Fruit fly (Drosophila melanogaster): ENCODE measurements around the gene CG10958.

Gene CG10958

dm6 chrX:8100026-8100825 lies 31.9 kb upstream of the CG10958 start (continued):
- TF ChIP-seq CG3847 (GFP tag; IDR thresholded peaks at IDR 0.05) (peak; percentile 81), CrebB (tag; optimal IDR thresholded peaks at IDR 0.05) (peak; percentile 74), Hmx (GFP tag; optimal IDR thresholded peaks at IDR 0.05) (no peak), H2.0 (GFP tag; IDR thresholded peaks at IDR 0.05) (peak; percentile 82), Optix (GFP tag; IDR thresholded peaks at IDR 0.05) (peak; percentile 72; the same call in 2 of the 3 replicates), CG10565 (GFP tag; optimal IDR thresholded peaks at IDR 0.05) (peak; percentile 34), Hr78 (GFP tag; optimal IDR thresholded peaks at IDR 0.05) (peak in 1 of 2 experiments; percentile 38), zfh1 (GFP tag; IDR thresholded peaks at IDR 0.05) (peak; percentile 85), abd-A (tag; optimal IDR thresholded peaks at IDR 0.05) (peak; percentile 61), Opbp (GFP tag; IDR thresholded peaks at IDR 0.05; ENCODE audit: partially characterized antibody) (no peak), ase (GFP tag; IDR thresholded peaks at IDR 0.05) (peak; percentile 75), hth (optimal IDR thresholded peaks at IDR 0.05) (no peak), CG7963 (GFP tag; IDR thresholded peaks at IDR 0.05; ENCODE audit: partially characterized antibody) (no peak), Ravus (GFP tag; IDR thresholded peaks at IDR 0.05) (peak; percentile 67; the same call in 1 of the 2 replicates), Pdp1 (GFP tag; optimal IDR thresholded peaks at IDR 0.05) (peak; percentile 59), B-H2 (GFP tag; optimal IDR thresholded peaks at IDR 0.05) (peak; percentile 31), Ets65A (GFP tag) (peak; percentile 92), sima (GFP tag; optimal IDR thresholded peaks at IDR 0.05) (no peak), CG12219 (GFP tag; optimal IDR thresholded peaks at IDR 0.05) (peak; percentile 69), CG11695 (GFP tag; IDR thresholded peaks at IDR 0.05) (peak; percentile 85), CG18262 (tag; optimal IDR thresholded peaks at IDR 0.05) (peak; percentile 82), Fer3 (tag; optimal IDR thresholded peaks at IDR 0.05) (peak; percentile 82), dmrt11E (tag; optimal IDR thresholded peaks at IDR 0.05) (peak; percentile 47), CG10147 (GFP tag; optimal IDR thresholded peaks at IDR 0.05) (peak; percentile 82), gem (tag; optimal IDR thresholded peaks at IDR 0.05) (peak; percentile 89), nmo (GFP tag; optimal IDR thresholded peaks at IDR 0.05) (peak; percentile 83), CG12104 (GFP tag; optimal IDR thresholded peaks at IDR 0.05) (peak; percentile 68), CG6765 (GFP tag; optimal IDR thresholded peaks at IDR 0.05) (peak; percentile 70), vvl (GFP tag; IDR thresholded peaks at IDR 0.05) (peak; percentile 92), CG10979 (tag; optimal IDR thresholded peaks at IDR 0.05) (peak; percentile 85), Hr3 (GFP tag; optimal IDR thresholded peaks at IDR 0.05) (peak; percentile 68), CG8478 (optimal IDR thresholded peaks at IDR 0.05) (no peak), CG1233 (GFP tag; optimal IDR thresholded peaks at IDR 0.05) (peak; percentile 70), GATAe (GFP tag; conservative IDR thresholded peaks at IDR 0.05) (peak; percentile 21; the same call in 1 of the 2 replicates), CG4424 (GFP tag; optimal IDR thresholded peaks at IDR 0.05) (peak; percentile 81), wor (GFP tag; IDR thresholded peaks at IDR 0.05) (peak; percentile 76), CG5180 (GFP tag; optimal IDR thresholded peaks at IDR 0.05) (peak; percentile 65), ac (GFP tag; optimal IDR thresholded peaks at IDR 0.05) (no peak), CG14014 (GFP tag; IDR thresholded peaks at IDR 0.05) (peak; percentile 90), CG10543 (GFP tag; optimal IDR thresholded peaks at IDR 0.05) (peak; percentile 52), CG3407 (GFP tag; optimal IDR thresholded peaks at IDR 0.05) (peak; percentile 77), Doc3 (GFP tag; IDR thresholded peaks at IDR 0.05; ENCODE audit: partially characterized antibody) (no peak), CG4328 (GFP tag; optimal IDR thresholded peaks at IDR 0.05) (peak; percentile 40), grau (tag; optimal IDR thresholded peaks at IDR 0.05) (peak; percentile 83), run (tag; optimal IDR thresholded peaks at IDR 0.05) (peak; percentile 74), CG18476 (GFP tag; optimal IDR thresholded peaks at IDR 0.05) (peak; percentile 69), CG6175 (GFP tag; IDR thresholded peaks at IDR 0.05) (0 out of 3 replicates have a peak, but pooled peaks have one; percentile 64), seq (GFP tag; IDR thresholded peaks at IDR 0.05) (peak; percentile 86), CG10366 (GFP tag; IDR thresholded peaks at IDR 0.05) (peak; percentile 82)

Data from whole organism, embryonic.